Fruit fly (Drosophila melanogaster): Measurements from ENCODE around the gene PH4alphaSG1.

Gene PH4alphaSG1

DNA sequence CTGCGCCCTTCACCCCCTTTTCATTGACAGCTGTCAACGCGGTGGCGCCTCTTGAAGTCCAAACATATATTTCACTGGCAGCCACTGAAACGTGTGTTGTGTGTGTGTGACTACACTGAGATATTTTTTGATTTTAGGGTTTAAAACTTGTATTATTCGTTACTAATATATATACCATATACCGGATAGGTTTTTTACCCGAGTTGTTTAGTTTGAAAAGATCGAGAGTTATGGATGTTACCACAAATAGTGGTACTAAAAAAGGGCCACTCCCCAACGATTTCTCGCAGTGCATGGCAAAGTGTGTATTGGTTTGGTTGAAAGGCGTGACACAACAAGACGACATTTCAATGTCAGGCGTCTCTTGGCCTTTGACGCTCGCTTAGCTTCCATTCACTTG is 31.0 kb upstream of the PH4alphaSG1 start:
- TF ChIP-seq dpn (GFP tag; optimal IDR thresholded peaks at IDR 0.05) (peak in 1 of 2 experiments; percentile 7), gce (GFP tag; IDR thresholded peaks at IDR 0.05) (no peak), CG16779 (GFP tag; IDR thresholded peaks at IDR 0.05) (no peak), lmd (GFP tag; IDR thresholded peaks at IDR 0.05) (peak; percentile 48; the same call in 1 of the 2 replicates), stwl (tag; optimal IDR thresholded peaks at IDR 0.05) (no peak), tna (GFP tag; IDR thresholded peaks at IDR 0.05; ENCODE audit: partially characterized antibody) (no peak), CG2120 (GFP tag; optimal IDR thresholded peaks at IDR 0.05) (peak; percentile 16), Gug (GFP tag; IDR thresholded peaks at IDR 0.05) (0 out of 4 replicates have a peak, but pooled peaks have one; percentile 11), sob (GFP tag; IDR thresholded peaks at IDR 0.05) (no peak), Chrac-16 (GFP tag; optimal IDR thresholded peaks at IDR 0.05) (no peak), crc (GFP tag; optimal IDR thresholded peaks at IDR 0.05) (no peak), hbn (GFP tag; IDR thresholded peaks at IDR 0.05; ENCODE audit: partially characterized antibody) (no peak), wdn (GFP tag; IDR thresholded peaks at IDR 0.05) (no peak), CG14441 (GFP tag; IDR thresholded peaks at IDR 0.05) (peak; percentile 11; the same call in 1 of the 2 replicates), mam (GFP tag; optimal IDR thresholded peaks at IDR 0.05) (no peak), Hr3 (GFP tag; optimal IDR thresholded peaks at IDR 0.05) (peak; percentile 13), zfh2 (GFP tag; optimal IDR thresholded peaks at IDR 0.05) (no peak), CG2875 (GFP tag; optimal IDR thresholded peaks at IDR 0.05) (no peak), grau (tag; optimal IDR thresholded peaks at IDR 0.05) (peak; percentile 46), zf30C (GFP tag; optimal IDR thresholded peaks at IDR 0.05) (no peak), zfh1 (GFP tag; IDR thresholded peaks at IDR 0.05) (0 out of 3 replicates have a peak, but pooled peaks have one; percentile 44), unpg (GFP tag; optimal IDR thresholded peaks at IDR 0.05) (peak; percentile 35), dysf (GFP tag; IDR thresholded peaks at IDR 0.05) (peak; percentile 61; the same call in 2 of the 3 replicates), CG16813 (GFP tag; IDR thresholded peaks at IDR 0.05; ENCODE audit: partially characterized antibody) (no peak), GATAe (GFP tag; conservative IDR thresholded peaks at IDR 0.05) (no peak), CG12391 (tag; optimal IDR thresholded peaks at IDR 0.05) (peak; percentile 19), Oli (tag; optimal IDR thresholded peaks at IDR 0.05) (peak; percentile 27), HLH4C (GFP tag; IDR thresholded peaks at IDR 0.05; ENCODE audit: partially characterized antibody) (no peak), chn (GFP tag; optimal IDR thresholded peaks at IDR 0.05) (no peak), Pdp1 (GFP tag; optimal IDR thresholded peaks at IDR 0.05) (peak in 1 of 2 experiments; percentile 1), Tbp (GFP tag; optimal IDR thresholded peaks at IDR 0.05) (no peak), MBD-R2 (GFP tag; IDR thresholded peaks at IDR 0.05) (no peak), CG9437 (GFP tag; optimal IDR thresholded peaks at IDR 0.05) (no peak), Hsf (GFP tag; optimal IDR thresholded peaks at IDR 0.05) (peak; percentile 18), CG12071 (GFP tag; optimal IDR thresholded peaks at IDR 0.05) (no peak), CG9817 (tag; optimal IDR thresholded peaks at IDR 0.05) (peak; percentile 33), CG17359 (tag; optimal IDR thresholded peaks at IDR 0.05) (no peak), Nf-YB (GFP tag; optimal IDR thresholded peaks at IDR 0.05) (no peak), row (GFP tag; IDR thresholded peaks at IDR 0.05) (peak; percentile 65; the same call in 2 of the 3 replicates), org-1 (GFP tag; optimal IDR thresholded peaks at IDR 0.05) (no peak), slbo (GFP tag; IDR thresholded peaks at IDR 0.05) (0 out of 2 replicates have a peak, but pooled peaks have one; percentile 33), Drgx (GFP tag; IDR thresholded peaks at IDR 0.05) (no peak), CoRest (tag; optimal IDR thresholded peaks at IDR 0.05) (peak; percentile 26), CG17385 (GFP tag; optimal IDR thresholded peaks at IDR 0.05) (peak; percentile 8), CG9932 (GFP tag; IDR thresholded peaks at IDR 0.05) (peak; percentile 22; the same call in 1 of the 2 replicates), tgo (GFP tag; IDR thresholded peaks at IDR 0.05) (peak; percentile 27; the same call in 2 of the 3 replicates), CG1233 (GFP tag; optimal IDR thresholded peaks at IDR 0.05) (no peak), CG7839 (tag; optimal IDR thresholded peaks at IDR 0.05) (peak; percentile 32), Rfx (GFP tag; IDR thresholded peaks at IDR 0.05) (peak; percentile 57; the same call in 1 of the 2 replicates), repo (GFP tag; optimal IDR thresholded peaks at IDR 0.05) (no peak), Usf (GFP tag; optimal IDR thresholded peaks at IDR 0.05) (no peak)
